Worm (Caenorhabditis elegans): ENCODE results near the gene cpz-2.

DNA sequence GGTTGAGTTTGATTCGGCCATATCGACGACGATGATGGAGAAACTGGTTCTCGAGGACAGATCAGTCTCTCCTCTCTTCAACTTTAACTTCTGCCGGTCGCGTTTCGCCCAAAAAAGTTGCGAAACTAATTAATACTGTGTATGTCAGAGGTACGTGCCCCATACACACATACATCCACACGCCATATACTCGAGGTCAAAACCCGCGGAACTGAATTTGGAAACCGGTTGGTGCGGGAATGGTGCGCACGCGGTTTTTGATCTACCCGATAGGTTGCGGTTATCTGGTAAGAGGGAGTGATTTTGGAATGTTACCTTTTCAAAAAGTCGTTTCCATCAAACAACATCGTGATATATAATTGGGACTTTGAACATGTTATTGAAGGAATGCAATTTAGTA, 811 bp upstream of the cpz-2 start, which contains the start of gene ifbp-1:
- TF ChIP-seq F13C5.2 (tag; optimal IDR thresholded peaks at IDR 0.05) = no peak
- no peak for TF ChIP-seq ama-1 (optimal IDR thresholded peaks at IDR 0.05)
- no peak for TF ChIP-seq sea-1 (GFP tag; conservative IDR thresholded peaks at IDR 0.05)
